Worm (Caenorhabditis elegans) whole organism, L4 larva: Measurements from ENCODE around the gene Y53F4B.17.

Source experiments
- D1046.2 ChIP-seq: fragments of 200-800 bp; sonication (Bioruptor generic); IDR thresholded peaks from 2 replicates; pipeline ENCODE4 v1.3.6; 2022; ENCODE audit warnings: missing genetic modification characterization, missing compliant biosample characterization
- F10B5.3 ChIP-seq: sonication (generic microtip); optimal IDR thresholded peaks from 2 replicates; lab custom pipeline; 2016; ENCODE audit warnings: mild to moderate bottlenecking, missing genetic modification characterization, missing compliant biosample characterization
- F26F4.8 ChIP-seq: fragments of 200-800 bp; sonication (Bioruptor generic); conservative IDR thresholded peaks from 2 replicates; pipeline ENCODE4 v1.3.6; 2022; ENCODE audit warnings: missing genetic modification characterization, missing compliant biosample characterization
- T26A8.4 ChIP-seq: fragments of 200-800 bp; sonication (Bioruptor generic); IDR thresholded peaks from 2 replicates; pipeline ENCODE4 v1.3.6; 2022; ENCODE audit warnings: missing genetic modification characterization, missing compliant biosample characterization
- Y105C5A.15 ChIP-seq: fragments of 200-800 bp; sonication (Bioruptor generic); IDR thresholded peaks from 2 replicates; pipeline ENCODE4 v1.3.6; 2022; ENCODE audit warnings: missing genetic modification characterization, missing compliant biosample characterization
- Y48G9A.11 ChIP-seq: fragments of 200-800 bp; sonication (Bioruptor generic); IDR thresholded peaks from 2 replicates; pipeline ENCODE4 v1.3.6; 2022; ENCODE audit warnings: missing genetic modification reagents, missing genetic modification characterization, missing compliant biosample characterization
- Y75B8A.6 ChIP-seq: fragments of 200-800 bp; sonication (Bioruptor generic); IDR thresholded peaks from 2 replicates; pipeline ENCODE4 v1.3.6; 2022; ENCODE audit warnings: missing genetic modification reagents, missing genetic modification characterization, missing compliant biosample characterization
- ama-1 ChIP-seq: fragments of 150-350 bp; optimal IDR thresholded peaks from 2 replicates; lab custom pipeline; 2014; ENCODE audit warnings: inconsistent platforms, mixed read lengths
- ceh-28 ChIP-seq: fragments of 150-350 bp; optimal IDR thresholded peaks from 2 replicates; lab custom pipeline; 2014; ENCODE audit warnings: missing biosample characterization, missing genetic modification reagents, missing genetic modification characterization
- ceh-32 ChIP-seq: sonication (generic microtip); optimal IDR thresholded peaks from 2 replicates; lab custom pipeline; 2016; ENCODE audit warnings: mild to moderate bottlenecking, missing genetic modification characterization, missing compliant biosample characterization; ENCODE audit not compliant: poor library complexity
- ceh-62 ChIP-seq: sonication (generic microtip); optimal IDR thresholded peaks from 2 replicates; lab custom pipeline; 2017; ENCODE audit warnings: missing biosample characterization, missing genetic modification characterization
- ceh-82 ChIP-seq: sonication (generic microtip); optimal IDR thresholded peaks from 2 replicates; lab custom pipeline; 2017; ENCODE audit warnings: missing biosample characterization, missing genetic modification characterization
- ctbp-1 ChIP-seq: fragments of 200-800 bp; sonication (Bioruptor generic); IDR thresholded peaks from 2 replicates; pipeline ENCODE4 v1.3.6; 2022; ENCODE audit warnings: missing genetic modification reagents, missing genetic modification characterization, missing compliant biosample characterization
- daf-16 ChIP-seq, 3 experiments: sonication (generic microtip); optimal IDR thresholded peaks; 2 replicates each; lab custom pipeline; 2016 to 2017; ENCODE audit warnings: missing genetic modification characterization in 3 of 3, missing genetic modification reagents in 3 of 3, mild to moderate bottlenecking in 2 of 3, missing compliant biosample characterization in 2 of 3, missing biosample characterization in 1 of 3, moderate library complexity in 1 of 3
- dmd-6 ChIP-seq: fragments of 200-800 bp; sonication (Bioruptor generic); IDR thresholded peaks from 2 replicates; pipeline ENCODE4 v1.3.6; 2022; ENCODE audit warnings: missing genetic modification reagents, missing genetic modification characterization, missing compliant biosample characterization
- duxl-1 ChIP-seq: sonication (generic microtip); optimal IDR thresholded peaks from 2 replicates; lab custom pipeline; 2016; ENCODE audit warnings: mild to moderate bottlenecking, missing genetic modification characterization, moderate library complexity, missing compliant biosample characterization; ENCODE audit not compliant: poor library complexity
- egl-27 ChIP-seq: sonication (generic microtip); optimal IDR thresholded peaks from 3 replicates; lab custom pipeline; 2017; ENCODE audit warnings: missing biosample characterization, missing genetic modification reagents, missing genetic modification characterization
- egl-43 ChIP-seq: fragments of 200-800 bp; sonication (Bioruptor generic); IDR thresholded peaks from 2 replicates; pipeline ENCODE4 v1.3.6; 2022; ENCODE audit warnings: missing genetic modification reagents, missing genetic modification characterization, missing compliant biosample characterization
- fkh-10 ChIP-seq: fragments of 150-350 bp; optimal IDR thresholded peaks from 2 replicates; lab custom pipeline; 2014; ENCODE audit warnings: missing biosample characterization, missing genetic modification reagents, missing genetic modification characterization
- fos-1 ChIP-seq: fragments of 150-350 bp; optimal IDR thresholded peaks from 2 replicates; lab custom pipeline; 2014; ENCODE audit warnings: missing biosample characterization, missing genetic modification characterization
- hif-1 ChIP-seq, 2 experiments: sonication (generic microtip); optimal IDR thresholded peaks; 2 replicates each; lab custom pipeline; 2016 to 2017; ENCODE audit warnings: missing compliant biosample characterization in 2 of 2, missing genetic modification characterization in 2 of 2, missing genetic modification reagents in 2 of 2, missing genotype in 2 of 2, mild to moderate bottlenecking in 1 of 2
- lim-7 ChIP-seq: fragments of 200-800 bp; sonication (Bioruptor generic); IDR thresholded peaks from 2 replicates; pipeline ENCODE4 v1.3.6; 2022; ENCODE audit warnings: missing genetic modification characterization, missing compliant biosample characterization
- lin-1 ChIP-seq: fragments of 200-800 bp; sonication (Bioruptor generic); IDR thresholded peaks from 2 replicates; pipeline ENCODE4 v1.3.6; 2022; ENCODE audit warnings: missing genetic modification reagents, missing genetic modification characterization, missing compliant biosample characterization
- lin-15B ChIP-seq: fragments of 150-350 bp; sonication (generic microtip); optimal IDR thresholded peaks from 3 replicates; lab custom pipeline; 2014; ENCODE audit warnings: missing biosample characterization, missing genetic modification characterization
- lin-29 ChIP-seq: fragments of 200-800 bp; sonication (Bioruptor generic); IDR thresholded peaks from 2 replicates; pipeline ENCODE4 v1.3.6; 2022; ENCODE audit warnings: missing genetic modification reagents, missing genetic modification characterization, missing compliant biosample characterization
- madf-5 ChIP-seq, 2 experiments: fragments of 200-800 bp; sonication (Bioruptor generic); IDR thresholded peaks; 2 replicates each; pipeline ENCODE4 v1.3.6; 2022; ENCODE audit warnings: missing compliant biosample characterization in 2 of 2, missing genetic modification characterization in 2 of 2
- mdt-29 ChIP-seq: fragments of 200-800 bp; sonication (Bioruptor generic); IDR thresholded peaks from 2 replicates; pipeline ENCODE4 v1.3.6; 2022; ENCODE audit warnings: missing genetic modification reagents, missing genetic modification characterization, missing compliant biosample characterization
- mxl-2 ChIP-seq: fragments of 200-800 bp; sonication (Bioruptor generic); conservative IDR thresholded peaks from 2 replicates; pipeline ENCODE4 v1.3.6; 2022; ENCODE audit warnings: missing genetic modification reagents, missing genetic modification characterization, missing compliant biosample characterization
- nhr-10 ChIP-seq: fragments of 150-350 bp; optimal IDR thresholded peaks from 2 replicates; lab custom pipeline; 2014; ENCODE audit warnings: missing biosample characterization, missing genetic modification characterization
- nhr-102 ChIP-seq: sonication (generic microtip); optimal IDR thresholded peaks from 2 replicates; lab custom pipeline; 2016; ENCODE audit warnings: mild to moderate bottlenecking, missing genetic modification characterization, moderate library complexity, missing compliant biosample characterization
- nhr-41 ChIP-seq: fragments of 200-800 bp; sonication (Bioruptor generic); IDR thresholded peaks from 2 replicates; pipeline ENCODE4 v1.3.6; 2022; ENCODE audit warnings: missing genetic modification reagents, missing genetic modification characterization, missing compliant biosample characterization
- nhr-48 ChIP-seq: sonication (generic microtip); optimal IDR thresholded peaks from 2 replicates; lab custom pipeline; 2016; ENCODE audit warnings: mild to moderate bottlenecking, missing genetic modification characterization, missing compliant biosample characterization
- nhr-6 ChIP-seq: fragments of 150-350 bp; optimal IDR thresholded peaks from 2 replicates; lab custom pipeline; 2014; ENCODE audit warnings: missing biosample characterization, missing genetic modification characterization
- nhr-76 ChIP-seq: fragments of 150-350 bp; optimal IDR thresholded peaks from 2 replicates; lab custom pipeline; 2014; ENCODE audit warnings: missing biosample characterization, missing genetic modification characterization
- nhr-77 ChIP-seq: fragments of 150-350 bp; optimal IDR thresholded peaks from 2 replicates; lab custom pipeline; 2014; ENCODE audit warnings: missing biosample characterization, missing genetic modification characterization
- pha-4 ChIP-seq, 2 experiments: fragments of 150-350 bp in 1 of 2; fragments of 200-800 bp in 1 of 2; sonication (Bioruptor generic) in 1 of 2; IDR thresholded peaks in 1 of 2; optimal IDR thresholded peaks in 1 of 2; 2 replicates each; pipeline versions ENCODE4 v1.3.6 to Lab custom; 2014 to 2022; ENCODE audit warnings: missing genetic modification characterization in 2 of 2, missing genetic modification reagents in 2 of 2, missing biosample characterization in 1 of 2, missing compliant biosample characterization in 1 of 2
- php-3 ChIP-seq: fragments of 200-800 bp; sonication (Bioruptor generic); IDR thresholded peaks from 2 replicates; pipeline ENCODE4 v1.3.6; 2022; ENCODE audit warnings: missing genetic modification reagents, missing genetic modification characterization, missing compliant biosample characterization
- pqm-1 ChIP-seq: sonication (generic microtip); optimal IDR thresholded peaks from 2 replicates; lab custom pipeline; 2017; ENCODE audit warnings: missing biosample characterization, missing genetic modification characterization
- rbr-2 ChIP-seq: sonication (generic microtip); optimal IDR thresholded peaks from 2 replicates; lab custom pipeline; 2016; ENCODE audit warnings: missing genotype, missing genetic modification characterization, missing compliant biosample characterization
- set-16 ChIP-seq: fragments of 200-800 bp; sonication (Bioruptor generic); IDR thresholded peaks from 2 replicates; pipeline ENCODE4 v1.3.6; 2022; ENCODE audit warnings: missing genetic modification reagents, missing genetic modification characterization, missing compliant biosample characterization
- snpc-4 ChIP-seq: fragments of 150-350 bp; optimal IDR thresholded peaks from 2 replicates; lab custom pipeline; 2014; ENCODE audit warnings: missing biosample characterization, missing genetic modification characterization
- spr-1 ChIP-seq: sonication (generic microtip); optimal IDR thresholded peaks from 2 replicates; lab custom pipeline; 2016; ENCODE audit warnings: mild to moderate bottlenecking, missing genetic modification characterization, missing compliant biosample characterization
- spr-3 ChIP-seq: fragments of 200-800 bp; sonication (Bioruptor generic); optimal IDR thresholded peaks from 2 replicates; lab custom pipeline; 2018; ENCODE audit warnings: mild to moderate bottlenecking, missing genetic modification characterization, missing compliant biosample characterization
- tag-97 ChIP-seq: fragments of 200-800 bp; sonication (Bioruptor generic); IDR thresholded peaks from 2 replicates; pipeline ENCODE4 v1.3.6; 2022; ENCODE audit warnings: missing genetic modification characterization, missing compliant biosample characterization
- unc-130 ChIP-seq: sonication (generic microtip); optimal IDR thresholded peaks from 2 replicates; lab custom pipeline; 2016; ENCODE audit warnings: missing genetic modification reagents, missing genetic modification characterization, missing compliant biosample characterization
- unc-39 ChIP-seq: sonication (generic microtip); optimal IDR thresholded peaks from 2 replicates; lab custom pipeline; 2017; ENCODE audit warnings: missing biosample characterization, missing genetic modification characterization
- unc-62 ChIP-seq, 3 experiments: fragments of 150-350 bp in 1 of 3; sonication (generic microtip); optimal IDR thresholded peaks in 2 of 3; peaks in 1 of 3; 1 replicate in 1 of 3; 2 replicates in 2 of 3; lab custom pipeline; 2014 to 2017; ENCODE audit warnings: missing biosample characterization in 3 of 3, missing genetic modification characterization in 3 of 3, missing genetic modification reagents in 3 of 3, missing genotype in 1 of 3
- vab-7 ChIP-seq: fragments of 200-800 bp; sonication (Bioruptor generic); IDR thresholded peaks from 2 replicates; pipeline ENCODE4 v1.3.6; 2022; ENCODE audit warnings: missing genetic modification reagents, missing genetic modification characterization, missing compliant biosample characterization
- zfp-3 ChIP-seq: fragments of 200-800 bp; sonication (Bioruptor generic); conservative IDR thresholded peaks from 2 replicates; pipeline ENCODE4 v1.3.6; 2022; ENCODE audit warnings: missing genetic modification reagents, missing genetic modification characterization, missing compliant biosample characterization
- zip-11 ChIP-seq: fragments of 200-800 bp; sonication (Bioruptor generic); IDR thresholded peaks from 2 replicates; pipeline ENCODE4 v1.3.6; 2022; ENCODE audit warnings: missing genetic modification characterization, missing compliant biosample characterization
- ztf-7 ChIP-seq: fragments of 150-350 bp; optimal IDR thresholded peaks from 2 replicates; lab custom pipeline; 2014; ENCODE audit warnings: missing biosample characterization, missing genetic modification characterization

Y53F4B.17 gene

DNA sequence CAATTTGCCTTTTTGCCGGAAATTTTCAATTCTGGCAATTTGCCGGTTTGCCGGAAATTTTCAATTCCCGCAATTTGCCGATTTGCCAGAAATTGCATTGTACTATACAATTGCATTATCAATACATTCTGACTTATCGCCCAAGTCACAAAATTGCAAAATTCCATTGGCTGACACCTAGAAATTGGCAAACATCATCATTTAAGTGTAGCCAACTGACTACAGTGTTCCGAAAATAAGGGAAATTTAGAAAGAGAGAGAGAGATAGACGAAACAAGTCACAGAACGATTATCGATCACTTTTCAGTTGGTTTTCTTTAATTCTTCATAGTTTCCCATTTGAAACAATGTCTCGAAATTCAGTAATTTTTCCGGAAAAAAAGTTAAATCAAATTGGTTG is 52.9 kb downstream of the Y53F4B.17 start (continued):
- TF ChIP-seq hif-1 (tag; optimal IDR thresholded peaks at IDR 0.05; lab: Kevin White, UChicago) (no peak), spr-1 (tag; lab: Kevin White, UChicago) (no peak), F10B5.3 (no peak), egl-27 (tag; lab: Kevin White, UChicago) (no peak), mdt-29 (GFP tag; lab: Robert Waterston, UW) (no peak), vab-7 (GFP tag; lab: Robert Waterston, UW) (no peak), lin-29 (GFP tag; lab: Robert Waterston, UW) (no peak), nhr-48 (tag; lab: Kevin White, UChicago) (no peak), zfp-3 (GFP tag; lab: Robert Waterston, UW) (no peak), fkh-10 (no peak), egl-43 (GFP tag; lab: Robert Waterston, UW) (no peak), ceh-28 (tag; lab: Kevin White, UChicago) (no peak), set-16 (GFP tag; lab: Robert Waterston, UW) (no peak), ama-1 (lab: Kevin White, UChicago) (no peak), zip-11 (GFP tag; lab: Robert Waterston, UW) (no peak), Y75B8A.6 (no peak), duxl-1 (tag; lab: Kevin White, UChicago) (no peak), spr-3 (GFP tag; lab: Kevin White, UChicago) (no peak), ctbp-1 (no peak), madf-5 (GFP tag; IDR thresholded peaks at IDR 0.05; lab: Robert Waterston, UW) (no peak), dmd-6 (GFP tag; lab: Robert Waterston, UW) (peak; percentile 77), daf-16 (GFP tag; optimal IDR thresholded peaks at IDR 0.05; lab: Kevin White, UChicago) (no peak), daf-16 (tag; optimal IDR thresholded peaks at IDR 0.05; lab: Kevin White, UChicago) (peak; percentile 84), ceh-32 (no peak), unc-130 (GFP tag; lab: Kevin White, UChicago) (no peak), lim-7 (GFP tag; lab: Robert Waterston, UW) (no peak), Y48G9A.11 (GFP tag; lab: Robert Waterston, UW) (no peak), lin-15B (tag; lab: Kevin White, UChicago) (no peak), unc-39 (tag; lab: Kevin White, UChicago) (no peak), fos-1 (tag; lab: Kevin White, UChicago) (no peak), lin-1 (0 out of 2 replicates have a peak, but pooled peaks have one; percentile 24), rbr-2 (tag; lab: Kevin White, UChicago) (no peak), nhr-76 (tag; lab: Kevin White, UChicago) (no peak), ceh-82 (tag; lab: Kevin White, UChicago) (no peak), pha-4 (GFP tag; IDR thresholded peaks at IDR 0.05; lab: Robert Waterston, UW) (no peak), pha-4 (tag; optimal IDR thresholded peaks at IDR 0.05; lab: Kevin White, UChicago) (no peak), Y105C5A.15 (GFP tag; lab: Robert Waterston, UW) (no peak), mxl-2 (GFP tag; lab: Robert Waterston, UW) (no peak), snpc-4 (tag; lab: Kevin White, UChicago) (no peak), tag-97 (GFP tag; lab: Robert Waterston, UW) (no peak), F26F4.8 (GFP tag; lab: Robert Waterston, UW) (no peak), nhr-41 (no peak), unc-62 (GFP tag; optimal IDR thresholded peaks at IDR 0.05 in 1 of 2; lab: Kevin White, UChicago) (peak in 1 of 2 experiments; percentile 19), unc-62 (tag; optimal IDR thresholded peaks at IDR 0.05; lab: Kevin White, UChicago) (no peak), D1046.2 (GFP tag; lab: Robert Waterston, UW) (no peak), pqm-1 (tag; lab: Kevin White, UChicago) (peak; percentile 35), php-3 (no peak), ceh-62 (tag; lab: Kevin White, UChicago) (no peak), nhr-6 (tag; lab: Kevin White, UChicago) (no peak), ztf-7 (tag; lab: Kevin White, UChicago) (no peak), nhr-77 (tag; lab: Kevin White, UChicago) (peak; percentile 97), T26A8.4 (no peak), nhr-10 (tag; lab: Kevin White, UChicago) (no peak), nhr-102 (no peak)
